Worm (Caenorhabditis elegans) whole organism, young adult: ENCODE data around the gene zzz-1.

Source experiments
- B0019.2 ChIP-seq: fragments of 200-800 bp; sonication (Bioruptor generic); conservative IDR thresholded peaks from 2 replicates; pipeline ENCODE4 v1.3.6; 2022; ENCODE audit warnings: missing genetic modification reagents, missing genetic modification characterization, missing compliant biosample characterization
- F10E7.11 ChIP-seq: sonication (generic microtip); optimal IDR thresholded peaks from 2 replicates; lab custom pipeline; 2017; ENCODE audit warnings: mild to moderate bottlenecking, missing genetic modification characterization, moderate library complexity, missing compliant biosample characterization
- F22D6.2 ChIP-seq: sonication (generic microtip); optimal IDR thresholded peaks from 2 replicates; lab custom pipeline; 2016; ENCODE audit warnings: mild to moderate bottlenecking, missing genetic modification characterization, missing compliant biosample characterization
- F23B12.7 ChIP-seq: sonication (generic microtip); optimal IDR thresholded peaks from 2 replicates; lab custom pipeline; 2017; ENCODE audit warnings: missing genetic modification characterization, mild to moderate bottlenecking, missing compliant biosample characterization, antibody characterized with exemption, moderate library complexity; ENCODE audit not compliant: insufficient read depth
- F49E8.2 ChIP-seq: sonication (generic microtip); optimal IDR thresholded peaks from 3 replicates; lab custom pipeline; 2017; ENCODE audit warnings: missing genetic modification characterization, mild to moderate bottlenecking, missing compliant biosample characterization, antibody characterized with exemption, moderate library complexity; ENCODE audit not compliant: insufficient read depth
- F57A8.1 ChIP-seq: fragments of 200-800 bp; sonication (Bioruptor generic); optimal IDR thresholded peaks from 2 replicates; lab custom pipeline; 2018; ENCODE audit warnings: mild to moderate bottlenecking, missing genetic modification characterization, moderate library complexity, missing compliant biosample characterization
- F57C9.4 ChIP-seq: sonication (generic microtip); optimal IDR thresholded peaks from 2 replicates; lab custom pipeline; 2017; ENCODE audit warnings: mild to moderate bottlenecking, missing genetic modification characterization, missing compliant biosample characterization
- K11D2.4 ChIP-seq: fragments of 200-800 bp; sonication (Bioruptor generic); IDR thresholded peaks from 2 replicates; pipeline ENCODE4 v1.3.6; 2022; ENCODE audit warnings: missing genetic modification reagents, missing genetic modification characterization, missing compliant biosample characterization
- T26A5.8 ChIP-seq: sonication (generic microtip); optimal IDR thresholded peaks from 2 replicates; lab custom pipeline; 2016; ENCODE audit warnings: missing genetic modification characterization, missing compliant biosample characterization
- Y53F4B.3 ChIP-seq: fragments of 200-800 bp; sonication (Bioruptor generic); IDR thresholded peaks from 2 replicates; pipeline ENCODE4 v1.3.6; 2022; ENCODE audit warnings: missing genetic modification reagents, missing genetic modification characterization, missing compliant biosample characterization
- Y67H2A.10 ChIP-seq: fragments of 200-800 bp; sonication (Bioruptor generic); conservative IDR thresholded peaks from 2 replicates; pipeline ENCODE4 v1.3.6; 2022; ENCODE audit warnings: missing genetic modification reagents, missing genetic modification characterization, missing compliant biosample characterization
- Y95B8A.8 ChIP-seq: fragments of 200-800 bp; sonication (Bioruptor generic); IDR thresholded peaks from 2 replicates; pipeline ENCODE4 v1.3.6; 2022; ENCODE audit warnings: missing genetic modification reagents, missing genetic modification characterization, missing compliant biosample characterization
- ZK185.1 ChIP-seq: sonication (generic microtip); optimal IDR thresholded peaks from 2 replicates; lab custom pipeline; 2016; ENCODE audit warnings: mild to moderate bottlenecking, missing genetic modification characterization, missing compliant biosample characterization; ENCODE audit not compliant: poor library complexity, severe bottlenecking
- aptf-3 ChIP-seq: fragments of 200-800 bp; sonication (Bioruptor generic); IDR thresholded peaks from 2 replicates; pipeline ENCODE4 v1.3.6; 2022; ENCODE audit warnings: missing genetic modification characterization, missing compliant biosample characterization
- athp-1 ChIP-seq: sonication (generic microtip); optimal IDR thresholded peaks from 2 replicates; lab custom pipeline; 2017; ENCODE audit warnings: mild to moderate bottlenecking, missing genetic modification characterization, missing compliant biosample characterization
- bed-1 ChIP-seq: fragments of 200-800 bp; sonication (Bioruptor generic); IDR thresholded peaks from 2 replicates; pipeline ENCODE4 v1.3.6; 2022; ENCODE audit warnings: missing genetic modification reagents, missing genetic modification characterization, missing compliant biosample characterization
- bed-2 ChIP-seq: fragments of 200-800 bp; sonication (Bioruptor generic); IDR thresholded peaks from 2 replicates; pipeline ENCODE4 v1.3.6; 2022; ENCODE audit warnings: missing genetic modification reagents, missing genetic modification characterization, missing compliant biosample characterization
- cebp-2 ChIP-seq: fragments of 200-800 bp; sonication (Bioruptor generic); IDR thresholded peaks from 2 replicates; pipeline ENCODE4 v1.3.6; 2022; ENCODE audit warnings: missing genetic modification characterization, missing compliant biosample characterization
- ceh-100 ChIP-seq: fragments of 200-800 bp; sonication (Bioruptor generic); IDR thresholded peaks from 2 replicates; pipeline ENCODE4 v1.3.6; 2022; ENCODE audit warnings: missing genetic modification reagents, missing genetic modification characterization, missing compliant biosample characterization
- ceh-58 ChIP-seq: fragments of 200-800 bp; sonication (Bioruptor generic); IDR thresholded peaks from 2 replicates; pipeline ENCODE4 v1.3.6; 2022; ENCODE audit warnings: missing genetic modification characterization, missing compliant biosample characterization
- chd-7 ChIP-seq: sonication (generic microtip); optimal IDR thresholded peaks from 2 replicates; lab custom pipeline; 2016; ENCODE audit warnings: mild to moderate bottlenecking, missing genetic modification characterization, moderate library complexity, missing compliant biosample characterization
- die-1 ChIP-seq: sonication (generic microtip); optimal IDR thresholded peaks from 2 replicates; lab custom pipeline; 2016; ENCODE audit warnings: missing genotype, mild to moderate bottlenecking, missing genetic modification characterization, missing compliant biosample characterization
- dox-1 ChIP-seq: fragments of 200-800 bp; sonication (Bioruptor generic); IDR thresholded peaks from 2 replicates; pipeline ENCODE4 v1.3.6; 2022; ENCODE audit warnings: missing genetic modification reagents, missing genetic modification characterization, missing compliant biosample characterization
- dpff-1 ChIP-seq: sonication (generic microtip); optimal IDR thresholded peaks from 2 replicates; lab custom pipeline; 2017; ENCODE audit warnings: mild to moderate bottlenecking, missing genetic modification characterization, missing compliant biosample characterization
- dpl-1 ChIP-seq: fragments of 150-350 bp; optimal IDR thresholded peaks from 2 replicates; lab custom pipeline; 2014; ENCODE audit warnings: missing biosample characterization, missing genetic modification reagents, missing genetic modification characterization
- egl-44 ChIP-seq: fragments of 200-800 bp; sonication (Bioruptor generic); IDR thresholded peaks from 2 replicates; pipeline ENCODE4 v1.3.6; 2022; ENCODE audit warnings: missing genetic modification reagents, missing genetic modification characterization, missing compliant biosample characterization
- ekl-4 ChIP-seq: fragments of 200-800 bp; sonication (Bioruptor generic); IDR thresholded peaks from 2 replicates; pipeline ENCODE4 v1.3.6; 2022; ENCODE audit warnings: missing genetic modification reagents, missing genetic modification characterization, missing compliant biosample characterization
- fkh-3 ChIP-seq: sonication (generic microtip); optimal IDR thresholded peaks from 2 replicates; lab custom pipeline; 2016; ENCODE audit warnings: mild to moderate bottlenecking, missing genetic modification characterization, missing compliant biosample characterization
- gei-17 ChIP-seq: fragments of 200-800 bp; sonication (Bioruptor generic); optimal IDR thresholded peaks from 2 replicates; lab custom pipeline; 2018; ENCODE audit warnings: mild to moderate bottlenecking, missing genetic modification characterization, missing compliant biosample characterization
- hlh-26 ChIP-seq: fragments of 200-800 bp; sonication (Bioruptor generic); conservative IDR thresholded peaks from 2 replicates; pipeline ENCODE4 v1.3.6; 2022; ENCODE audit warnings: missing genetic modification reagents, missing genetic modification characterization, missing compliant biosample characterization
- let-607 ChIP-seq, 2 experiments: fragments of 200-800 bp in 1 of 2; sonication (Bioruptor generic) in 1 of 2; sonication (generic microtip) in 1 of 2; optimal IDR thresholded peaks; 2 replicates each; lab custom pipeline; 2016 to 2018; ENCODE audit warnings: mild to moderate bottlenecking in 2 of 2, missing compliant biosample characterization in 2 of 2, missing genetic modification characterization in 2 of 2, moderate library complexity in 2 of 2, missing genotype in 1 of 2
- lin-35 ChIP-seq, 3 experiments: fragments of 150-350 bp in 2 of 3; sonication (generic microtip) in 1 of 3; optimal IDR thresholded peaks; 2 replicates each; lab custom pipeline; 2014 to 2018; ENCODE audit warnings: missing biosample characterization in 3 of 3, missing genetic modification characterization in 3 of 3, missing genetic modification reagents in 3 of 3
- lir-1 ChIP-seq: fragments of 200-800 bp; sonication (Bioruptor generic); conservative IDR thresholded peaks from 2 replicates; pipeline ENCODE4 v1.3.6; 2022; ENCODE audit warnings: missing genetic modification reagents, missing genetic modification characterization, missing compliant biosample characterization
- nfya-2 ChIP-seq: fragments of 200-800 bp; sonication (Bioruptor generic); IDR thresholded peaks from 2 replicates; pipeline ENCODE4 v1.3.6; 2022; ENCODE audit warnings: missing genetic modification reagents, missing genetic modification characterization, missing compliant biosample characterization
- nfyb-1 ChIP-seq: fragments of 200-800 bp; sonication (Bioruptor generic); IDR thresholded peaks from 2 replicates; pipeline ENCODE4 v1.3.6; 2022; ENCODE audit warnings: missing genetic modification reagents, missing genetic modification characterization, missing compliant biosample characterization
- nhr-120 ChIP-seq: fragments of 200-800 bp; sonication (Bioruptor generic); IDR thresholded peaks from 2 replicates; pipeline ENCODE4 v1.3.6; 2022; ENCODE audit warnings: missing genetic modification characterization, missing compliant biosample characterization
- repo-1 ChIP-seq: sonication (generic microtip); optimal IDR thresholded peaks from 2 replicates; lab custom pipeline; 2017; ENCODE audit warnings: mild to moderate bottlenecking, missing genetic modification characterization, missing compliant biosample characterization
- snpc-3.4 ChIP-seq: sonication (generic microtip); optimal IDR thresholded peaks from 2 replicates; lab custom pipeline; 2017; ENCODE audit warnings: missing genetic modification characterization, mild to moderate bottlenecking, missing compliant biosample characterization, antibody characterized with exemption, moderate library complexity, missing genotype, missing genetic modification reagents
- ztf-18 ChIP-seq: sonication (generic microtip); optimal IDR thresholded peaks from 2 replicates; lab custom pipeline; 2016; ENCODE audit warnings: missing genotype, mild to moderate bottlenecking, missing genetic modification characterization, missing compliant biosample characterization

zzz-1 gene

ce11 chrV:10929511-10929910 is 20.5 kb upstream of the zzz-1 start, which contains the start of gene F58B4.3:
F58B4.3 (plus strand) TSS chrV:10929811.
- TF ChIP-seq F49E8.2 (tag; lab: Kevin White, UChicago) (no peak), T26A5.8 (tag; lab: Kevin White, UChicago) (no peak), dpff-1 (no peak), athp-1 (tag; lab: Kevin White, UChicago) (no peak), bed-1 (GFP tag; lab: Robert Waterston, UW) (no peak), hlh-26 (GFP tag; lab: Robert Waterston, UW) (no peak), die-1 (tag; lab: Kevin White, UChicago) (no peak), F22D6.2 (tag; lab: Kevin White, UChicago) (no peak), snpc-3.4 (tag; lab: Kevin White, UChicago) (no peak), ekl-4 (GFP tag; lab: Robert Waterston, UW) (no peak), F23B12.7 (no peak), K11D2.4 (GFP tag; lab: Robert Waterston, UW) (no peak), bed-2 (GFP tag; lab: Robert Waterston, UW) (no peak), repo-1 (tag; lab: Kevin White, UChicago) (no peak), dpl-1 (no peak)

DNA sequence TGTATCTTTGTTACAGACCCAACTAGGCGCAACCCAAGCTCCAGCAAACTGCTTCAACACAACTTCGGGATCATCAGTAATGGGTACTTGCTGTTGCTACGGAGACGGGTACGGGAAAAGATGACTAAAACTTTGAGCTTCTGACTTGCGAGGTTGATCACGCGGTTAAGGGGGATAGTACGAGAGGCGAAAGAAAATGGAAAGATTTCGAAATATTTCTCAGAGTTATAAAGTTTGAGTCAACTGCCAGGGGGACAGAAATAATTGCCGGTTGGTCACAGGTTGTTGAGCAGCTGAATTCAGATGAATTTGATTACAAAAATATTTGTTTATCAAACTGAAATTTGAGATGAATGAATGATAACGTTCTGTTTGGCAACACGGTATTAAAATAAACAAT is 16.7 kb upstream of the zzz-1 start:
- TF ChIP-seq Y53F4B.3 (GFP tag; lab: Robert Waterston, UW) (no peak), F57C9.4 (tag; lab: Kevin White, UChicago) (no peak), ceh-100 (GFP tag; lab: Robert Waterston, UW) (no peak), gei-17 (no peak), cebp-2 (GFP tag; lab: Robert Waterston, UW) (no peak), F22D6.2 (tag; lab: Kevin White, UChicago) (no peak), snpc-3.4 (tag; lab: Kevin White, UChicago) (no peak), nhr-120 (GFP tag; lab: Robert Waterston, UW) (no peak), chd-7 (tag; lab: Kevin White, UChicago) (no peak), dox-1 (GFP tag; lab: Robert Waterston, UW) (no peak), aptf-3 (GFP tag; lab: Robert Waterston, UW) (no peak), lir-1 (GFP tag; lab: Robert Waterston, UW) (no peak), ceh-58 (GFP tag; lab: Robert Waterston, UW) (no peak), F10E7.11 (no peak), nfyb-1 (no peak), Y67H2A.10 (GFP tag; lab: Robert Waterston, UW) (no peak), B0019.2 (GFP tag; lab: Robert Waterston, UW) (no peak), F57A8.1 (GFP tag; lab: Kevin White, UChicago) (no peak), F49E8.2 (tag; lab: Kevin White, UChicago) (no peak), repo-1 (tag; lab: Kevin White, UChicago) (no peak)
- TF ChIP-seq, all 124 proteins: peak for 0

- TF ChIP-seq let-607 (tag; optimal IDR thresholded peaks at IDR 0.05; lab: Kevin White, UChicago) (no peak), egl-44 (GFP tag; lab: Robert Waterston, UW) (no peak), ZK185.1 (tag; lab: Kevin White, UChicago) (no peak), fkh-3 (tag; lab: Kevin White, UChicago) (no peak), hlh-26 (GFP tag; lab: Robert Waterston, UW) (no peak), nfya-2 (GFP tag; lab: Robert Waterston, UW) (no peak), Y67H2A.10 (GFP tag; lab: Robert Waterston, UW) (no peak), Y95B8A.8 (GFP tag; lab: Robert Waterston, UW) (no peak), lin-35 (GFP tag; optimal IDR thresholded peaks at IDR 0.05; lab: Kevin White, UChicago) (no peak), ztf-18 (tag; lab: Kevin White, UChicago) (no peak)
Observed at ce11 chrV:10924731-10925130, 15.8 kb upstream of the zzz-1 start, which contains the start of gene F58B4.6. F58B4.6 (plus strand) TSS chrV:10925031.
